Worm (Caenorhabditis elegans) whole organism, L1 larva: ENCODE data around the gene Y67D8B.3.

Source experiments
- C34B4.2 ChIP-seq: sonication (generic microtip); optimal IDR thresholded peaks from 2 replicates; lab custom pipeline; 2017; ENCODE audit warnings: mild to moderate bottlenecking, missing genetic modification characterization, missing compliant biosample characterization
- F16B12.6 ChIP-seq: fragments of 150-350 bp; optimal IDR thresholded peaks from 2 replicates; lab custom pipeline; 2014; ENCODE audit warnings: missing biosample characterization, missing genetic modification characterization
- Y116A8C.19 ChIP-seq: sonication (generic microtip); optimal IDR thresholded peaks from 2 replicates; lab custom pipeline; 2016; ENCODE audit warnings: missing compliant biosample characterization, missing genetic modification characterization, borderline replicate concordance
- aly-2 ChIP-seq: fragments of 150-350 bp; optimal IDR thresholded peaks from 2 replicates; lab custom pipeline; 2014; ENCODE audit warnings: missing biosample characterization, missing genetic modification characterization
- ama-1 ChIP-seq: fragments of 150-350 bp; optimal IDR thresholded peaks from 2 replicates; lab custom pipeline; 2014
- blmp-1 ChIP-seq: fragments of 150-350 bp; optimal IDR thresholded peaks from 2 replicates; lab custom pipeline; 2014; ENCODE audit warnings: missing biosample characterization, missing genetic modification characterization
- ceh-8 ChIP-seq: fragments of 200-800 bp; sonication (Bioruptor generic); optimal IDR thresholded peaks from 2 replicates; lab custom pipeline; 2018; ENCODE audit warnings: mild to moderate bottlenecking, missing genetic modification characterization, moderate library complexity, missing compliant biosample characterization
- ceh-88 ChIP-seq: fragments of 200-800 bp; sonication (Bioruptor generic); IDR thresholded peaks from 2 replicates; pipeline ENCODE4 v1.3.6; 2022; ENCODE audit warnings: missing genetic modification characterization, missing compliant biosample characterization
- ceh-90 ChIP-seq: sonication (generic microtip); optimal IDR thresholded peaks from 2 replicates; lab custom pipeline; 2016; ENCODE audit warnings: missing genetic modification characterization, missing compliant biosample characterization
- dsc-1 ChIP-seq: sonication (generic microtip); optimal IDR thresholded peaks from 2 replicates; lab custom pipeline; 2016; ENCODE audit warnings: mild to moderate bottlenecking, missing genetic modification characterization, missing compliant biosample characterization
- efl-3 ChIP-seq: fragments of 200-800 bp; sonication (Bioruptor generic); optimal IDR thresholded peaks from 2 replicates; lab custom pipeline; 2018; ENCODE audit warnings: mild to moderate bottlenecking, missing genetic modification characterization, missing compliant biosample characterization
- egl-27 ChIP-seq, 2 experiments: fragments of 150-350 bp in 1 of 2; sonication (generic microtip); optimal IDR thresholded peaks; 3 replicates each; lab custom pipeline; 2017 to 2018; ENCODE audit warnings: missing biosample characterization in 2 of 2, missing genetic modification characterization in 2 of 2, missing genetic modification reagents in 2 of 2
- elt-2 ChIP-seq: sonication (generic microtip); optimal IDR thresholded peaks from 2 replicates; lab custom pipeline; 2016; ENCODE audit warnings: missing genetic modification characterization, mild to moderate bottlenecking, inconsistent platforms, missing compliant biosample characterization, missing genetic modification reagents
- ets-5 ChIP-seq: fragments of 200-800 bp; sonication (Bioruptor generic); IDR thresholded peaks from 2 replicates; pipeline ENCODE4 v1.3.6; 2022; ENCODE audit warnings: missing genetic modification characterization, missing compliant biosample characterization
- fkh-4 ChIP-seq: sonication (generic microtip); optimal IDR thresholded peaks from 2 replicates; lab custom pipeline; 2016; ENCODE audit warnings: missing compliant biosample characterization, missing genetic modification characterization, borderline replicate concordance
- grh-1 ChIP-seq: fragments of 200-800 bp; sonication (Bioruptor generic); IDR thresholded peaks from 2 replicates; pipeline ENCODE4 v1.3.6; 2022; ENCODE audit warnings: missing genetic modification reagents, missing genetic modification characterization, missing compliant biosample characterization
- hlh-17 ChIP-seq: fragments of 200-800 bp; sonication (Bioruptor generic); optimal IDR thresholded peaks from 2 replicates; lab custom pipeline; 2018; ENCODE audit warnings: missing genetic modification characterization, mild to moderate bottlenecking, missing compliant biosample characterization, moderate library complexity, borderline replicate concordance
- hpl-2 ChIP-seq: fragments of 150-350 bp; optimal IDR thresholded peaks from 2 replicates; lab custom pipeline; 2014; ENCODE audit warnings: missing biosample characterization, missing genetic modification reagents, missing genetic modification characterization
- isw-1 ChIP-seq: fragments of 200-800 bp; sonication (Bioruptor generic); IDR thresholded peaks from 2 replicates; pipeline ENCODE4 v1.3.6; 2022; ENCODE audit warnings: missing genetic modification characterization, missing compliant biosample characterization
- jun-1 ChIP-seq: fragments of 150-350 bp; optimal IDR thresholded peaks from 2 replicates; lab custom pipeline; 2014; ENCODE audit warnings: missing biosample characterization, missing genetic modification reagents, missing genetic modification characterization
- lin-13 ChIP-seq: fragments of 150-350 bp; optimal IDR thresholded peaks from 2 replicates; lab custom pipeline; 2014; ENCODE audit warnings: missing biosample characterization, missing genetic modification reagents, missing genetic modification characterization
- lin-14 ChIP-seq: fragments of 200-800 bp; sonication (Bioruptor generic); optimal IDR thresholded peaks from 2 replicates; lab custom pipeline; 2018; ENCODE audit warnings: mild to moderate bottlenecking, missing genetic modification characterization, moderate library complexity, missing compliant biosample characterization
- lin-15B ChIP-seq: fragments of 150-350 bp; sonication (generic microtip); optimal IDR thresholded peaks from 3 replicates; lab custom pipeline; 2014; ENCODE audit warnings: missing biosample characterization, missing genetic modification characterization
- lin-35 ChIP-seq, 2 experiments: fragments of 150-350 bp; optimal IDR thresholded peaks; 2 replicates each; lab custom pipeline; 2014; ENCODE audit warnings: missing biosample characterization in 2 of 2, missing genetic modification characterization in 2 of 2, missing genetic modification reagents in 2 of 2
- lin-39 ChIP-seq: fragments of 150-350 bp; optimal IDR thresholded peaks from 2 replicates; lab custom pipeline; 2014; ENCODE audit warnings: missing biosample characterization, missing genetic modification reagents, missing genetic modification characterization
- lir-3 ChIP-seq: sonication (generic microtip); optimal IDR thresholded peaks from 2 replicates; lab custom pipeline; 2016; ENCODE audit warnings: mild to moderate bottlenecking, missing genetic modification characterization, moderate library complexity, missing compliant biosample characterization; ENCODE audit not compliant: poor library complexity
- mdl-1 ChIP-seq, 2 experiments: fragments of 150-350 bp; optimal IDR thresholded peaks; 2 replicates each; lab custom pipeline; 2014 to 2017; ENCODE audit warnings: missing biosample characterization in 2 of 2, missing genetic modification characterization in 2 of 2, inconsistent platforms in 1 of 2
- mef-2 ChIP-seq: fragments of 150-350 bp; optimal IDR thresholded peaks from 2 replicates; lab custom pipeline; 2014; ENCODE audit warnings: missing biosample characterization, missing genetic modification characterization
- mep-1 ChIP-seq: fragments of 150-350 bp; optimal IDR thresholded peaks from 2 replicates; lab custom pipeline; 2014; ENCODE audit warnings: missing biosample characterization, missing genetic modification characterization
- nhr-19 ChIP-seq: fragments of 200-800 bp; sonication (Bioruptor generic); conservative IDR thresholded peaks from 2 replicates; pipeline ENCODE4 v1.3.6; 2022; ENCODE audit warnings: missing genetic modification characterization, missing compliant biosample characterization
- nhr-20 ChIP-seq: sonication (generic microtip); optimal IDR thresholded peaks from 2 replicates; lab custom pipeline; 2016; ENCODE audit warnings: mild to moderate bottlenecking, missing genetic modification characterization, missing compliant biosample characterization
- nhr-28 ChIP-seq: fragments of 150-350 bp; optimal IDR thresholded peaks from 2 replicates; lab custom pipeline; 2014; ENCODE audit warnings: missing biosample characterization, missing genetic modification characterization
- nhr-47 ChIP-seq: sonication (generic microtip); optimal IDR thresholded peaks from 2 replicates; lab custom pipeline; 2016; ENCODE audit warnings: mild to moderate bottlenecking, missing genetic modification characterization, moderate library complexity, missing compliant biosample characterization
- nhr-71 ChIP-seq: sonication (generic microtip); optimal IDR thresholded peaks from 2 replicates; lab custom pipeline; 2016; ENCODE audit warnings: mild to moderate bottlenecking, missing genetic modification characterization, moderate library complexity, missing compliant biosample characterization
- nhr-76 ChIP-seq: sonication (generic microtip); optimal IDR thresholded peaks from 2 replicates; lab custom pipeline; 2017; ENCODE audit warnings: missing biosample characterization, missing genetic modification characterization
- nhr-84 ChIP-seq: sonication (generic microtip); optimal IDR thresholded peaks from 2 replicates; lab custom pipeline; 2017; ENCODE audit warnings: missing biosample characterization, missing genetic modification characterization
- nhr-85 ChIP-seq: sonication (generic microtip); peaks from one replicate; lab custom pipeline; 2016; ENCODE audit warnings: missing genetic modification characterization, inconsistent platforms, missing compliant biosample characterization
- pag-3 ChIP-seq: sonication (generic microtip); optimal IDR thresholded peaks from 2 replicates; lab custom pipeline; 2017; ENCODE audit warnings: missing genetic modification characterization, mild to moderate bottlenecking, missing compliant biosample characterization, antibody characterized with exemption, borderline replicate concordance; ENCODE audit not compliant: insufficient read depth
- pax-3 ChIP-seq: fragments of 200-800 bp; sonication (Bioruptor generic); optimal IDR thresholded peaks from 2 replicates; lab custom pipeline; 2018; ENCODE audit warnings: mild to moderate bottlenecking, missing genetic modification characterization, moderate library complexity, missing compliant biosample characterization
- skn-1 ChIP-seq: fragments of 150-350 bp; optimal IDR thresholded peaks from 2 replicates; lab custom pipeline; 2014; ENCODE audit warnings: missing biosample characterization, missing genetic modification characterization
- snu-23 ChIP-seq: sonication (generic microtip); optimal IDR thresholded peaks from 2 replicates; lab custom pipeline; 2016; ENCODE audit warnings: missing genetic modification characterization, missing compliant biosample characterization
- sox-4 ChIP-seq: sonication (generic microtip); optimal IDR thresholded peaks from 2 replicates; lab custom pipeline; 2016; ENCODE audit warnings: missing genetic modification characterization, missing compliant biosample characterization
- sptf-1 ChIP-seq: fragments of 150-350 bp; optimal IDR thresholded peaks from 2 replicates; lab custom pipeline; 2014; ENCODE audit warnings: missing biosample characterization, missing genetic modification characterization
- sup-37 ChIP-seq: fragments of 200-800 bp; sonication (Bioruptor generic); optimal IDR thresholded peaks from 2 replicates; lab custom pipeline; 2018; ENCODE audit warnings: mild to moderate bottlenecking, missing genetic modification characterization, missing compliant biosample characterization
- tbx-2 ChIP-seq: sonication (generic microtip); optimal IDR thresholded peaks from 2 replicates; lab custom pipeline; 2016; ENCODE audit warnings: missing genetic modification characterization, missing compliant biosample characterization
- unc-130 ChIP-seq: fragments of 150-350 bp; optimal IDR thresholded peaks from 2 replicates; lab custom pipeline; 2017; ENCODE audit warnings: missing biosample characterization, missing genetic modification characterization, inconsistent platforms
- unc-30 ChIP-seq: sonication (generic microtip); optimal IDR thresholded peaks from 2 replicates; lab custom pipeline; 2017; ENCODE audit warnings: missing biosample characterization, missing genetic modification characterization
- vab-15 ChIP-seq: sonication (generic microtip); optimal IDR thresholded peaks from 2 replicates; lab custom pipeline; 2017; ENCODE audit warnings: missing genotype, mild to moderate bottlenecking, missing genetic modification characterization, missing compliant biosample characterization
- xbp-1 ChIP-seq: sonication (generic microtip); optimal IDR thresholded peaks from 2 replicates; lab custom pipeline; 2016; ENCODE audit warnings: missing genetic modification characterization, missing compliant biosample characterization
- zip-4 ChIP-seq: fragments of 200-800 bp; sonication (Bioruptor generic); optimal IDR thresholded peaks from 2 replicates; lab custom pipeline; 2018; ENCODE audit warnings: mild to moderate bottlenecking, missing genetic modification characterization, moderate library complexity, missing compliant biosample characterization
- ztf-11 ChIP-seq, 2 experiments: sonication (generic microtip); optimal IDR thresholded peaks; 2 replicates each; lab custom pipeline; 2016 to 2017; ENCODE audit warnings: missing genetic modification characterization in 2 of 2, missing biosample characterization in 1 of 2, missing compliant biosample characterization in 1 of 2
- ztf-4 ChIP-seq: fragments of 150-350 bp; optimal IDR thresholded peaks from 2 replicates; lab custom pipeline; 2014; ENCODE audit warnings: missing biosample characterization, missing genetic modification characterization

Gene Y67D8B.3

DNA sequence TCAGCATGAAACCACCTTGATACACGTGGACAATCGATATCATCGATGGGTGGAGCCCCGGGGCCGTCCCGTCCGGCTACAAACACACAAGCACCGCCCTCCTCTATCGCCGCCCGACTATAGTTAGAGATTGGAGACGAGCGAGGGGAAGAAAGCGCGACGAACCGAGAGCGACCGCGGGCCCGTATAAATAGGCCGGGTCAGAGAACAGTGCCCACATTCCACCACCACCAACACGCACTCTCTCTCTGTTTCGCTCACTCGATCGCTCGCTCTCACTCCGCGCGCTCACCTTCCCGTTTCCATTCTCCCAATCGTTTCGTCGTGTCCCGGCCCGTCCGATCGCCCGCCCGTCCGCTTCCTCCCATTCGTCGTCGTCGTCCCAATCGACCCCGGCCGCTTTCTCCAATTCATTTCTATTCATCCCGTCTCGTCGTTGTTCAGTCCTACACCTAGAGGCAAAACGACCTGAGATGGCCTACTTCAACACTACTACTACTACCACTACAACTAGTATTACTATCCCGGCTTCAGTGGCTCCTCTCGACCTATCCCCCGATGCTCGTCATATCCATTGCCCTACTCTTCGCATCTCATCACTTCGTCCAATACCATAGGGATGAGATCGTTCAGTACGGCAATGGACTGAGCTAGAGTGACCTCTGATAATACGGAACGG is 30.8 kb upstream of the Y67D8B.3 start (continued):
- TF ChIP-seq Y116A8C.19 (tag; lab: Kevin White, UChicago) (no peak), hlh-17 (GFP tag; lab: Kevin White, UChicago) (no peak), jun-1 (peak; percentile 29), lin-39 (no peak), skn-1 (tag; lab: Kevin White, UChicago) (peak; percentile 7), nhr-76 (tag; lab: Kevin White, UChicago) (peak; percentile 45), sox-4 (tag; lab: Kevin White, UChicago) (peak; percentile 16), xbp-1 (tag; lab: Kevin White, UChicago) (peak; percentile 72), ztf-4 (tag; lab: Kevin White, UChicago) (peak; percentile 25), mef-2 (tag; lab: Kevin White, UChicago) (no peak), ceh-88 (no peak), isw-1 (GFP tag; lab: Robert Waterston, UW) (no peak), ztf-11 (tag; optimal IDR thresholded peaks at IDR 0.05; lab: Kevin White, UChicago) (peak in 1 of 2 experiments; percentile 16), snu-23 (GFP tag; lab: Kevin White, UChicago) (peak; percentile 86), zip-4 (GFP tag; lab: Kevin White, UChicago) (peak; percentile 20), C34B4.2 (tag; lab: Kevin White, UChicago) (no peak), pag-3 (tag; lab: Kevin White, UChicago) (no peak), grh-1 (no peak), dsc-1 (tag; lab: Kevin White, UChicago) (peak; percentile 19), ceh-8 (GFP tag; lab: Kevin White, UChicago) (no peak), nhr-19 (GFP tag; lab: Robert Waterston, UW) (peak; percentile 69), pax-3 (no peak), sptf-1 (tag; lab: Kevin White, UChicago) (no peak), unc-30 (tag; lab: Kevin White, UChicago) (no peak), lin-15B (tag; lab: Kevin White, UChicago) (no peak), nhr-85 (peak; percentile 91), mep-1 (tag; lab: Kevin White, UChicago) (peak; percentile 27), lin-14 (GFP tag; lab: Kevin White, UChicago) (peak; percentile 85), sup-37 (GFP tag; lab: Kevin White, UChicago) (peak; percentile 65), fkh-4 (tag; lab: Kevin White, UChicago) (no peak), elt-2 (tag; lab: Kevin White, UChicago) (peak; percentile 49), blmp-1 (tag; lab: Kevin White, UChicago) (peak; percentile 70), F16B12.6 (tag; lab: Kevin White, UChicago) (peak; percentile 5), lir-3 (tag; lab: Kevin White, UChicago) (no peak), egl-27 (tag; optimal IDR thresholded peaks at IDR 0.05; lab: Kevin White, UChicago) (no peak), lin-35 (GFP tag; optimal IDR thresholded peaks at IDR 0.05; lab: Kevin White, UChicago) (peak; percentile 35 to 63), aly-2 (tag; lab: Kevin White, UChicago) (no peak), ama-1 (lab: Kevin White, UChicago) (peak; percentile 75), nhr-71 (tag; lab: Kevin White, UChicago) (peak; percentile 79), nhr-28 (tag; lab: Kevin White, UChicago) (no peak), nhr-47 (peak; percentile 72), efl-3 (GFP tag; lab: Kevin White, UChicago) (no peak), nhr-84 (tag; lab: Kevin White, UChicago) (no peak), hpl-2 (no peak), nhr-20 (peak; percentile 78), lin-13 (GFP tag; lab: Kevin White, UChicago) (peak; percentile 33), tbx-2 (tag; lab: Kevin White, UChicago) (peak; percentile 58), vab-15 (tag; lab: Kevin White, UChicago) (no peak), mdl-1 (tag; optimal IDR thresholded peaks at IDR 0.05; lab: Kevin White, UChicago) (peak in 1 of 2 experiments; percentile 80), ceh-90 (no peak), ets-5 (no peak), unc-130 (tag; lab: Kevin White, UChicago) (peak; percentile 38)
